Fruit fly (Drosophila melanogaster) Kc167 (cell line): Measurements from ENCODE around the gene GlcAT-P.

Source experiments
- Myc ChIP-seq: fragments of >200 bp; optimal IDR thresholded peaks from 2 replicates; lab custom pipeline; 2017; ENCODE audit warnings: missing external identifiers
- Sin3A ChIP-seq: fragments of >200 bp; optimal IDR thresholded peaks from 2 replicates; lab custom pipeline; 2018; ENCODE audit warnings: missing external identifiers
- h ChIP-seq: fragments of >200 bp; optimal IDR thresholded peaks from 3 replicates; lab custom pipeline; 2018; ENCODE audit warnings: missing external identifiers
- insv ChIP-seq: fragments of >200 bp; optimal IDR thresholded peaks from 3 replicates; lab custom pipeline; 2018; ENCODE audit warnings: missing external identifiers
- psq ChIP-seq: fragments of >200 bp; optimal IDR thresholded peaks from 2 replicates; lab custom pipeline; 2017; ENCODE audit warnings: missing external identifiers
- ttk ChIP-seq: sonication (Bioruptor generic); optimal IDR thresholded peaks from 2 replicates; lab custom pipeline; 2017; ENCODE audit warnings: missing external identifiers

dm6 chr3L:11196860-11197259 lies 476 bp downstream of the GlcAT-P start:
- no peak for TF ChIP-seq ttk (lab: Kevin White, UChicago)
- no peak for TF ChIP-seq psq
- TF ChIP-seq h (lab: Kevin White, UChicago), result no peak
- no peak for TF ChIP-seq Myc (lab: Kevin White, UChicago)
- no peak for TF ChIP-seq Sin3A
- no peak for TF ChIP-seq insv (lab: Kevin White, UChicago)
